Fruit fly (Drosophila melanogaster): ENCODE measurements around the gene CG11537.

- no peak for TF ChIP-seq CG1603 (tag; optimal IDR thresholded peaks at IDR 0.05)
- TF ChIP-seq CG2120 (GFP tag; optimal IDR thresholded peaks at IDR 0.05) = peak; percentile 91
- no peak; the same call in 1 of the 2 replicates for TF ChIP-seq Ada2b (GFP tag; IDR thresholded peaks at IDR 0.05)
- peak; percentile 79 for TF ChIP-seq amos (GFP tag; IDR thresholded peaks at IDR 0.05; ENCODE audit: partially characterized antibody)
- TF ChIP-seq gro (GFP tag; optimal IDR thresholded peaks at IDR 0.05) = peak; percentile 63
- TF ChIP-seq D (optimal IDR thresholded peaks at IDR 0.05) = peak; percentile 91
- no peak for TF ChIP-seq D (GFP tag; optimal IDR thresholded peaks at IDR 0.05)
- TF ChIP-seq psq (GFP tag; optimal IDR thresholded peaks at IDR 0.05) = no peak
- TF ChIP-seq zf30C (GFP tag; optimal IDR thresholded peaks at IDR 0.05) = no peak
- TF ChIP-seq Scr (GFP tag; IDR thresholded peaks at IDR 0.05; ENCODE audit: partially characterized antibody) = peak; percentile 92
- TF ChIP-seq C15 (GFP tag; IDR thresholded peaks at IDR 0.05) = no peak
- peak; percentile 88 for TF ChIP-seq CG16813 (GFP tag; IDR thresholded peaks at IDR 0.05; ENCODE audit: partially characterized antibody)
- no peak for TF ChIP-seq CG34422 (GFP tag; IDR thresholded peaks at IDR 0.05)
- TF ChIP-seq CG9797 (GFP tag; optimal IDR thresholded peaks at IDR 0.05) = peak; percentile 50
- peak; percentile 99 for TF ChIP-seq Sin3A (optimal IDR thresholded peaks at IDR 0.05)
Measured at dm6 chr3L:3178530-3179096, 35.4 kb upstream of the CG11537 start, which contains the start of the genes MnM and Girdin.

Data from whole organism, embryonic.